Fruit fly (Drosophila melanogaster) Kc167 (cell line): ENCODE results near the gene CG2533.

Source experiments
- Myc ChIP-seq: fragments of >200 bp; optimal IDR thresholded peaks from 2 replicates; lab custom pipeline; 2017; ENCODE audit warnings: missing external identifiers
- h ChIP-seq: fragments of >200 bp; optimal IDR thresholded peaks from 3 replicates; lab custom pipeline; 2018; ENCODE audit warnings: missing external identifiers
- insv ChIP-seq: fragments of >200 bp; optimal IDR thresholded peaks from 3 replicates; lab custom pipeline; 2018; ENCODE audit warnings: missing external identifiers
- psq ChIP-seq: fragments of >200 bp; optimal IDR thresholded peaks from 2 replicates; lab custom pipeline; 2017; ENCODE audit warnings: missing external identifiers

dm6 chrX:11643227-11643626 lies 39.2 kb upstream of the CG2533 start:
- TF ChIP-seq h (lab: Kevin White, UChicago) (no peak), insv (lab: Kevin White, UChicago) (no peak), psq (lab: Kevin White, UChicago) (no peak), Myc (no peak)
